Worm (Caenorhabditis elegans) whole organism, mixed stage, embryonic: ENCODE data around the gene eri-1.

ENCODE experiments used
- M03D4.4 ChIP-seq: sonication (generic microtip); optimal IDR thresholded peaks from 2 replicates; lab custom pipeline; 2017; ENCODE audit warnings: mild to moderate bottlenecking, missing genetic modification characterization, missing compliant biosample characterization
- elt-1 ChIP-seq: sonication (generic microtip); optimal IDR thresholded peaks from 2 replicates; lab custom pipeline; 2017; ENCODE audit warnings: missing genetic modification characterization, mild to moderate bottlenecking, missing compliant biosample characterization, antibody characterized with exemption, moderate library complexity, borderline replicate concordance; ENCODE audit not compliant: insufficient read depth
- elt-3 ChIP-seq: fragments of 150-350 bp; optimal IDR thresholded peaks from 2 replicates; lab custom pipeline; 2014; ENCODE audit warnings: missing biosample characterization, missing genetic modification characterization
- flh-1 ChIP-seq: fragments of 200-800 bp; sonication (Bioruptor generic); optimal IDR thresholded peaks from 2 replicates; lab custom pipeline; 2018; ENCODE audit warnings: mild to moderate bottlenecking, missing genetic modification characterization, moderate library complexity, missing compliant biosample characterization
- mep-1 ChIP-seq: fragments of 150-350 bp; optimal IDR thresholded peaks from 2 replicates; lab custom pipeline; 2017; ENCODE audit warnings: missing biosample characterization, missing genetic modification reagents, missing genetic modification characterization, inconsistent platforms
- nhr-12 ChIP-seq: fragments of 150-350 bp; optimal IDR thresholded peaks from 2 replicates; lab custom pipeline; 2014; ENCODE audit warnings: missing biosample characterization, missing genetic modification characterization
- nhr-237 ChIP-seq: fragments of 150-350 bp; optimal IDR thresholded peaks from 2 replicates; lab custom pipeline; 2014; ENCODE audit warnings: missing biosample characterization, missing genetic modification characterization
- nhr-28 ChIP-seq: fragments of 150-350 bp; optimal IDR thresholded peaks from 2 replicates; lab custom pipeline; 2014; ENCODE audit warnings: missing biosample characterization, missing genetic modification characterization
- pha-4 ChIP-seq: fragments of 150-350 bp; optimal IDR thresholded peaks from 2 replicates; lab custom pipeline; 2018; ENCODE audit warnings: missing biosample characterization, missing genetic modification reagents, missing genetic modification characterization
- sem-2 ChIP-seq: fragments of 200-800 bp; sonication (Bioruptor generic); optimal IDR thresholded peaks from 2 replicates; lab custom pipeline; 2018; ENCODE audit warnings: mild to moderate bottlenecking, missing genetic modification characterization, missing compliant biosample characterization
- snpc-4 ChIP-seq: fragments of 150-350 bp; optimal IDR thresholded peaks from 2 replicates; lab custom pipeline; 2014; ENCODE audit warnings: missing biosample characterization, missing genetic modification characterization
- unc-62 ChIP-seq: fragments of 150-350 bp; optimal IDR thresholded peaks from 2 replicates; lab custom pipeline; 2014; ENCODE audit warnings: missing biosample characterization, missing genetic modification reagents, missing genetic modification characterization
- ztf-11 ChIP-seq: fragments of 150-350 bp; optimal IDR thresholded peaks from 2 replicates; lab custom pipeline; 2014; ENCODE audit warnings: missing biosample characterization, missing genetic modification characterization

ce11 chrIV:454816-455215, 35.1 kb upstream of the eri-1 start, which contains the start of the genes Y66H1A.8 and M04G7.5:
- TF ChIP-seq sem-2 (GFP tag; lab: Kevin White, UChicago) = no peak
- no peak for TF ChIP-seq ztf-11
- no peak for TF ChIP-seq mep-1 (tag; lab: Kevin White, UChicago)
- no peak for TF ChIP-seq nhr-28 (tag; lab: Kevin White, UChicago)
- TF ChIP-seq unc-62 (GFP tag; lab: Kevin White, UChicago) = no peak
- TF ChIP-seq M03D4.4 = no peak
- TF ChIP-seq elt-3 = no peak
- TF ChIP-seq snpc-4 = no peak
- TF ChIP-seq nhr-12 (tag; lab: Kevin White, UChicago) = no peak
- no peak for TF ChIP-seq pha-4 (tag; lab: Kevin White, UChicago)
- no peak for TF ChIP-seq elt-1
- no peak for TF ChIP-seq nhr-237 (tag; lab: Kevin White, UChicago)
- no peak for TF ChIP-seq flh-1
